Worm (Caenorhabditis elegans) whole organism, young adult: ENCODE results near the gene dpff-1.
A peak's percentile ranks its signal among the peaks of the same experiment; 100 is the strongest.

Experiments
- B0019.2 ChIP-seq: fragments of 200-800 bp; sonication (Bioruptor generic); conservative IDR thresholded peaks from 2 replicates; pipeline ENCODE4 v1.3.6; 2022; ENCODE audit warnings: missing genetic modification reagents, missing genetic modification characterization, missing compliant biosample characterization
- B0261.1 ChIP-seq: sonication (generic microtip); optimal IDR thresholded peaks from 2 replicates; lab custom pipeline; 2016; ENCODE audit warnings: mild to moderate bottlenecking, missing genetic modification characterization, moderate library complexity, missing compliant biosample characterization
- C06A6.2 ChIP-seq: fragments of 200-800 bp; sonication (Bioruptor generic); conservative IDR thresholded peaks from 2 replicates; pipeline ENCODE4 v1.3.6; 2022; ENCODE audit warnings: missing genetic modification characterization, missing compliant biosample characterization
- F10E7.11 ChIP-seq: sonication (generic microtip); optimal IDR thresholded peaks from 2 replicates; lab custom pipeline; 2017; ENCODE audit warnings: mild to moderate bottlenecking, missing genetic modification characterization, moderate library complexity, missing compliant biosample characterization
- F23B12.7 ChIP-seq: sonication (generic microtip); optimal IDR thresholded peaks from 2 replicates; lab custom pipeline; 2017; ENCODE audit warnings: missing genetic modification characterization, mild to moderate bottlenecking, missing compliant biosample characterization, antibody characterized with exemption, moderate library complexity; ENCODE audit not compliant: insufficient read depth
- F37B4.10 ChIP-seq: fragments of 200-800 bp; sonication (Bioruptor generic); IDR thresholded peaks from 2 replicates; pipeline ENCODE4 v1.3.6; 2022; ENCODE audit warnings: missing genetic modification characterization, missing compliant biosample characterization
- F39B2.1 ChIP-seq: fragments of 200-800 bp; sonication (Bioruptor generic); IDR thresholded peaks from 2 replicates; pipeline ENCODE4 v1.3.6; 2022; ENCODE audit warnings: missing genetic modification reagents, missing genetic modification characterization, missing compliant biosample characterization
- F55B11.4 ChIP-seq: sonication (generic microtip); optimal IDR thresholded peaks from 2 replicates; lab custom pipeline; 2016; ENCODE audit warnings: missing compliant biosample characterization, missing genetic modification characterization, borderline replicate concordance; ENCODE audit not compliant: insufficient read depth
- F57C9.4 ChIP-seq: sonication (generic microtip); optimal IDR thresholded peaks from 2 replicates; lab custom pipeline; 2017; ENCODE audit warnings: mild to moderate bottlenecking, missing genetic modification characterization, missing compliant biosample characterization
- K12H6.12 ChIP-seq: fragments of 200-800 bp; sonication (Bioruptor generic); optimal IDR thresholded peaks from 2 replicates; lab custom pipeline; 2018; ENCODE audit warnings: mild to moderate bottlenecking, missing genetic modification characterization, missing compliant biosample characterization
- T07F8.4 ChIP-seq: sonication (generic microtip); optimal IDR thresholded peaks from 2 replicates; lab custom pipeline; 2016; ENCODE audit warnings: mild to moderate bottlenecking, missing genetic modification characterization, moderate library complexity, missing compliant biosample characterization
- Y67H2A.10 ChIP-seq: fragments of 200-800 bp; sonication (Bioruptor generic); conservative IDR thresholded peaks from 2 replicates; pipeline ENCODE4 v1.3.6; 2022; ENCODE audit warnings: missing genetic modification reagents, missing genetic modification characterization, missing compliant biosample characterization
- Y79H2A.3 ChIP-seq: fragments of 200-800 bp; sonication (Bioruptor generic); conservative IDR thresholded peaks from 2 replicates; pipeline ENCODE4 v1.3.6; 2022; ENCODE audit warnings: missing genetic modification reagents, missing genetic modification characterization, missing compliant biosample characterization
- ama-1 ChIP-seq, 3 experiments: fragments of 150-350 bp in 1 of 3; sonication (generic microtip) in 2 of 3; optimal IDR thresholded peaks; 2 replicates each; lab custom pipeline; 2014 to 2018; ENCODE audit warnings: missing biosample characterization in 2 of 3, missing genetic modification characterization in 2 of 3, missing genetic modification reagents in 2 of 3
- aptf-2 ChIP-seq: fragments of 200-800 bp; sonication (Bioruptor generic); conservative IDR thresholded peaks from 2 replicates; pipeline ENCODE4 v1.3.6; 2022; ENCODE audit warnings: missing genetic modification reagents, missing genetic modification characterization, missing compliant biosample characterization
- atf-7 ChIP-seq: sonication (generic microtip); optimal IDR thresholded peaks from 2 replicates; lab custom pipeline; 2017; ENCODE audit warnings: mild to moderate bottlenecking, missing genetic modification characterization, missing compliant biosample characterization
- athp-1 ChIP-seq: sonication (generic microtip); optimal IDR thresholded peaks from 2 replicates; lab custom pipeline; 2017; ENCODE audit warnings: mild to moderate bottlenecking, missing genetic modification characterization, missing compliant biosample characterization
- attf-3 ChIP-seq: fragments of 200-800 bp; sonication (Bioruptor generic); conservative IDR thresholded peaks from 2 replicates; pipeline ENCODE4 v1.3.6; 2022; ENCODE audit warnings: missing genetic modification reagents, missing genetic modification characterization, missing compliant biosample characterization
- bed-2 ChIP-seq: fragments of 200-800 bp; sonication (Bioruptor generic); IDR thresholded peaks from 2 replicates; pipeline ENCODE4 v1.3.6; 2022; ENCODE audit warnings: missing genetic modification reagents, missing genetic modification characterization, missing compliant biosample characterization
- cebp-2 ChIP-seq: fragments of 200-800 bp; sonication (Bioruptor generic); IDR thresholded peaks from 2 replicates; pipeline ENCODE4 v1.3.6; 2022; ENCODE audit warnings: missing genetic modification characterization, missing compliant biosample characterization
- ceh-100 ChIP-seq: fragments of 200-800 bp; sonication (Bioruptor generic); IDR thresholded peaks from 2 replicates; pipeline ENCODE4 v1.3.6; 2022; ENCODE audit warnings: missing genetic modification reagents, missing genetic modification characterization, missing compliant biosample characterization
- ceh-79 ChIP-seq: sonication (generic microtip); optimal IDR thresholded peaks from 2 replicates; lab custom pipeline; 2017; ENCODE audit warnings: mild to moderate bottlenecking, missing genetic modification characterization, missing compliant biosample characterization
- die-1 ChIP-seq: sonication (generic microtip); optimal IDR thresholded peaks from 2 replicates; lab custom pipeline; 2016; ENCODE audit warnings: missing genotype, mild to moderate bottlenecking, missing genetic modification characterization, missing compliant biosample characterization
- efl-1 ChIP-seq: fragments of 150-350 bp; optimal IDR thresholded peaks from 2 replicates; lab custom pipeline; 2014; ENCODE audit warnings: missing biosample characterization, missing genetic modification reagents, missing genetic modification characterization
- egrh-3 ChIP-seq: fragments of 200-800 bp; sonication (Bioruptor generic); IDR thresholded peaks from 2 replicates; pipeline ENCODE4 v1.3.6; 2022; ENCODE audit warnings: missing genetic modification reagents, missing genetic modification characterization, missing compliant biosample characterization
- ekl-4 ChIP-seq: fragments of 200-800 bp; sonication (Bioruptor generic); IDR thresholded peaks from 2 replicates; pipeline ENCODE4 v1.3.6; 2022; ENCODE audit warnings: missing genetic modification reagents, missing genetic modification characterization, missing compliant biosample characterization
- fkh-3 ChIP-seq: sonication (generic microtip); optimal IDR thresholded peaks from 2 replicates; lab custom pipeline; 2016; ENCODE audit warnings: mild to moderate bottlenecking, missing genetic modification characterization, missing compliant biosample characterization
- hmg-20 ChIP-seq: fragments of 200-800 bp; sonication (Bioruptor generic); IDR thresholded peaks from 2 replicates; pipeline ENCODE4 v1.3.6; 2022; ENCODE audit warnings: missing genetic modification reagents, missing genetic modification characterization, missing compliant biosample characterization
- let-526 ChIP-seq: fragments of 200-800 bp; sonication (Bioruptor generic); IDR thresholded peaks from 2 replicates; pipeline ENCODE4 v1.3.6; 2022; ENCODE audit warnings: missing genetic modification reagents, missing genetic modification characterization, missing compliant biosample characterization
- lir-1 ChIP-seq: fragments of 200-800 bp; sonication (Bioruptor generic); conservative IDR thresholded peaks from 2 replicates; pipeline ENCODE4 v1.3.6; 2022; ENCODE audit warnings: missing genetic modification reagents, missing genetic modification characterization, missing compliant biosample characterization
- lsl-1 ChIP-seq: fragments of 200-800 bp; sonication (Bioruptor generic); optimal IDR thresholded peaks from 2 replicates; lab custom pipeline; 2018; ENCODE audit warnings: mild to moderate bottlenecking, missing genetic modification characterization, moderate library complexity, missing compliant biosample characterization
- lsy-27 ChIP-seq: sonication (generic microtip); optimal IDR thresholded peaks from 2 replicates; lab custom pipeline; 2017; ENCODE audit warnings: missing genetic modification characterization, mild to moderate bottlenecking, missing compliant biosample characterization, antibody characterized with exemption, missing genotype, borderline replicate concordance; ENCODE audit not compliant: insufficient read depth
- madf-10 ChIP-seq: sonication (generic microtip); optimal IDR thresholded peaks from 2 replicates; lab custom pipeline; 2016; ENCODE audit warnings: mild to moderate bottlenecking, missing genetic modification characterization, missing compliant biosample characterization
- madf-8 ChIP-seq: fragments of 200-800 bp; sonication (Bioruptor generic); conservative IDR thresholded peaks from 2 replicates; pipeline ENCODE4 v1.3.6; 2022; ENCODE audit warnings: missing genetic modification reagents, missing genetic modification characterization, missing compliant biosample characterization
- mes-4 ChIP-seq: sonication (generic microtip); optimal IDR thresholded peaks from 2 replicates; lab custom pipeline; 2016; ENCODE audit warnings: missing genotype, missing genetic modification characterization, missing compliant biosample characterization
- nfya-2 ChIP-seq: fragments of 200-800 bp; sonication (Bioruptor generic); IDR thresholded peaks from 2 replicates; pipeline ENCODE4 v1.3.6; 2022; ENCODE audit warnings: missing genetic modification reagents, missing genetic modification characterization, missing compliant biosample characterization
- nfyb-1 ChIP-seq: fragments of 200-800 bp; sonication (Bioruptor generic); IDR thresholded peaks from 2 replicates; pipeline ENCODE4 v1.3.6; 2022; ENCODE audit warnings: missing genetic modification reagents, missing genetic modification characterization, missing compliant biosample characterization
- nhr-179 ChIP-seq: sonication (generic microtip); optimal IDR thresholded peaks from 2 replicates; lab custom pipeline; 2016; ENCODE audit warnings: mild to moderate bottlenecking, missing genetic modification characterization, missing compliant biosample characterization
- nhr-90 ChIP-seq: sonication (generic microtip); optimal IDR thresholded peaks from 2 replicates; lab custom pipeline; 2016; ENCODE audit warnings: missing genotype, mild to moderate bottlenecking, missing genetic modification characterization, missing compliant biosample characterization
- pbrm-1 ChIP-seq: fragments of 200-800 bp; sonication (Bioruptor generic); IDR thresholded peaks from 2 replicates; pipeline ENCODE4 v1.3.6; 2022; ENCODE audit warnings: missing genetic modification reagents, missing genetic modification characterization, missing compliant biosample characterization
- repo-1 ChIP-seq: sonication (generic microtip); optimal IDR thresholded peaks from 2 replicates; lab custom pipeline; 2017; ENCODE audit warnings: mild to moderate bottlenecking, missing genetic modification characterization, missing compliant biosample characterization
- tbp1 ChIP-seq: fragments of 200-800 bp; sonication (Bioruptor generic); optimal IDR thresholded peaks from 2 replicates; lab custom pipeline; 2018; ENCODE audit warnings: mild to moderate bottlenecking, missing genetic modification characterization, missing compliant biosample characterization
- tbx-9 ChIP-seq: sonication (generic microtip); optimal IDR thresholded peaks from 2 replicates; lab custom pipeline; 2016; ENCODE audit warnings: borderline replicate concordance, missing genetic modification characterization, inconsistent platforms, missing compliant biosample characterization
- zfh-2 ChIP-seq: fragments of 200-800 bp; sonication (Bioruptor generic); conservative IDR thresholded peaks from 2 replicates; pipeline ENCODE4 v1.3.6; 2022; ENCODE audit warnings: missing genetic modification reagents, missing genetic modification characterization, missing compliant biosample characterization
- ztf-26 ChIP-seq: sonication (generic microtip); optimal IDR thresholded peaks from 2 replicates; lab custom pipeline; 2017; ENCODE audit warnings: missing genetic modification characterization, missing compliant biosample characterization
- ztf-28 ChIP-seq: fragments of 200-800 bp; sonication (Bioruptor generic); IDR thresholded peaks from 2 replicates; pipeline ENCODE4 v1.3.6; 2022; ENCODE audit warnings: missing genetic modification reagents, missing genetic modification characterization, missing compliant biosample characterization
- ztf-3 ChIP-seq: fragments of 200-800 bp; sonication (Bioruptor generic); optimal IDR thresholded peaks from 2 replicates; lab custom pipeline; 2018; ENCODE audit warnings: mild to moderate bottlenecking, missing genetic modification characterization, missing compliant biosample characterization
- ztf-6 ChIP-seq: fragments of 200-800 bp; sonication (Bioruptor generic); IDR thresholded peaks from 2 replicates; pipeline ENCODE4 v1.3.6; 2022; ENCODE audit warnings: missing genetic modification reagents, missing genetic modification characterization, missing compliant biosample characterization

The dpff-1 gene

DNA sequence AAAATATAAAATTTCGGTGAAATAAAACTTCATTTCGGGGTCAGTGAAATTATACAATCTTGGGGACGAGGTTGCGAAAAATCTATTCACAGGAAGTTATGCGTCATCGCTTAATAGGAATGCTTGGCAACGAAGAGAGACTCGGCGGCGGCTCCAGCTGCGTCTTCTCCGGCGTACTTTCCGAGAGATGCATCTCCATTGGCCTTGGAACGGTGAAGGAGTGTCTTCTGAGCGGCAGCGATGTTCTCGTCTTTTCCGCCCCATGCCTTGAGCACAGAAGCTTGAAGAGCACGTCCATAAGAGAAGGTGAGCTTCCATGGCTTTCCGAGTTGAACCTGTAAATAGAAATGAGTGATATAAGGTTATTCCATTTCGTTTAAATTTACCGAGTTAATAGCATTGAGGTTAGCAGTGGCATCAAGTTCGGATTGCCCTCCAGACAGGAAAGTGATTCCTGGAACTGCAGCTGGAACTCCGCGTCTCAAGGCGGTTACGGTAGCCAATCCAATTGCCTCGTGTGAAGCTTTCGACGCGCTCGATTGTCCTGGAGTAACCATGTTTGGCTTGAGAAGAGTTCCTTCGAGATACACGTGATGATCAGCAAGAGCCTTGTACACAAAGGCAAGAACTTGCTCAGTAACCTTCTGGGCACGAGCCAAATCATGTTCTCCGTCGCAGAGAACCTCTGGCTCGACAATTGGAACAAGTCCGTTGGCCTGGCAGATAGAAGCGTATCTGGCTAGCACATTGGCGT is 31.3 kb downstream of the dpff-1 start:
- TF ChIP-seq ztf-28 (GFP tag; lab: Robert Waterston, UW), result no peak
- TF ChIP-seq F55B11.4, result no peak
- no peak for TF ChIP-seq F37B4.10 (GFP tag; lab: Robert Waterston, UW)
- TF ChIP-seq attf-3 (GFP tag; lab: Robert Waterston, UW), result no peak
- no peak for TF ChIP-seq fkh-3 (tag; lab: Kevin White, UChicago)
- TF ChIP-seq nfyb-1 (GFP tag; lab: Robert Waterston, UW), result no peak
- no peak for TF ChIP-seq nfya-2 (GFP tag; lab: Robert Waterston, UW)
- TF ChIP-seq lsy-27 (tag; lab: Kevin White, UChicago), result no peak
- TF ChIP-seq hmg-20 (GFP tag; lab: Robert Waterston, UW), result no peak
- TF ChIP-seq ztf-6 (GFP tag; lab: Robert Waterston, UW), result no peak
- TF ChIP-seq tbp1, result no peak
- TF ChIP-seq zfh-2, result peak; percentile 54; the same call in 1 of the 2 replicates
- TF ChIP-seq nhr-90 (tag; lab: Kevin White, UChicago), result no peak
- no peak for TF ChIP-seq lir-1
- no peak for TF ChIP-seq tbx-9 (tag; lab: Kevin White, UChicago)
- no peak for TF ChIP-seq nhr-179 (tag; lab: Kevin White, UChicago)
- no peak for TF ChIP-seq let-526 (GFP tag; lab: Robert Waterston, UW)
- TF ChIP-seq madf-8 (GFP tag; lab: Robert Waterston, UW), result no peak
- TF ChIP-seq efl-1, result no peak
- no peak for TF ChIP-seq K12H6.12 (tag; lab: Kevin White, UChicago)
- TF ChIP-seq F23B12.7 (tag; lab: Kevin White, UChicago), result no peak
- 0 out of 2 replicates have a peak, but pooled peaks have one; percentile 4 for TF ChIP-seq pbrm-1 (GFP tag; lab: Robert Waterston, UW)
- peak; percentile 51 for TF ChIP-seq ama-1 (optimal IDR thresholded peaks at IDR 0.05; lab: Kevin White, UChicago)
- no peak for TF ChIP-seq ama-1 (GFP tag; optimal IDR thresholded peaks at IDR 0.05; lab: Kevin White, UChicago)
- TF ChIP-seq Y79H2A.3, result no peak
- TF ChIP-seq ekl-4 (GFP tag; lab: Robert Waterston, UW), result 0 out of 2 replicates have a peak, but pooled peaks have one; percentile 10
- TF ChIP-seq Y67H2A.10, result no peak
- peak; percentile 28; the same call in 1 of the 2 replicates for TF ChIP-seq egrh-3 (GFP tag; lab: Robert Waterston, UW)
- no peak for TF ChIP-seq C06A6.2 (GFP tag; lab: Robert Waterston, UW)
- no peak for TF ChIP-seq F39B2.1 (GFP tag; lab: Robert Waterston, UW)
- no peak for TF ChIP-seq atf-7 (tag; lab: Kevin White, UChicago)

DNA sequence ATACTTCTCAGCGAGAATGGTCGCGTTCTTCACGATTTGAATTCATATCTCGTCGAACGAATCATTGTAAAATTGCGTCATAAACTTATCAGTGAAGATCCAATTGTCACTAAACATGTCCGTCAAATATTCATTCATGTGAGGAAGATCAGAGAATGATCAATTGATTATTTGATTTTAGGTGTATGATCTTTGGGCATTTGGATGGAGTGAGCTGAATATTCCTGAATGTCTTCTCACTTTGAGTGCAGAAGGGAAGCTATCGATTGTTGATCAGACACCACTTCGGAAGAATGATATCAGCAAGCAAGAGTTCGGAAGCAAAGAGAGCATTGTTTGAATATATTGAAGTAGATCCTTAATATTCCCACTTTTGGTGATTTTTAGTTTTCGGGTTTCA is 31.9 kb downstream of the dpff-1 start:
- TF ChIP-seq athp-1 (tag; lab: Kevin White, UChicago) (no peak), cebp-2 (GFP tag; lab: Robert Waterston, UW) (no peak; the same call in 1 of the 2 replicates), F57C9.4 (tag; lab: Kevin White, UChicago) (no peak), lsl-1 (GFP tag; lab: Kevin White, UChicago) (no peak), ceh-100 (GFP tag; lab: Robert Waterston, UW) (no peak), die-1 (no peak), F37B4.10 (GFP tag; lab: Robert Waterston, UW) (no peak), ceh-79 (tag; lab: Kevin White, UChicago) (no peak), mes-4 (tag; lab: Kevin White, UChicago) (no peak), madf-10 (tag; lab: Kevin White, UChicago) (peak; percentile 38), aptf-2 (GFP tag; lab: Robert Waterston, UW) (no peak), ztf-26 (no peak), pbrm-1 (GFP tag; lab: Robert Waterston, UW) (peak; percentile 16; the same call in 1 of the 2 replicates), B0019.2 (GFP tag; lab: Robert Waterston, UW) (no peak), F10E7.11 (tag; lab: Kevin White, UChicago) (no peak), repo-1 (tag; lab: Kevin White, UChicago) (peak; percentile 60), T07F8.4 (tag; lab: Kevin White, UChicago) (no peak), bed-2 (GFP tag; lab: Robert Waterston, UW) (no peak), B0261.1 (tag; lab: Kevin White, UChicago) (no peak), ztf-3 (GFP tag; lab: Kevin White, UChicago) (no peak), hmg-20 (GFP tag; lab: Robert Waterston, UW) (no peak)
